Worm (Caenorhabditis elegans): Measurements from ENCODE around the gene T04B8.1.

DNA sequence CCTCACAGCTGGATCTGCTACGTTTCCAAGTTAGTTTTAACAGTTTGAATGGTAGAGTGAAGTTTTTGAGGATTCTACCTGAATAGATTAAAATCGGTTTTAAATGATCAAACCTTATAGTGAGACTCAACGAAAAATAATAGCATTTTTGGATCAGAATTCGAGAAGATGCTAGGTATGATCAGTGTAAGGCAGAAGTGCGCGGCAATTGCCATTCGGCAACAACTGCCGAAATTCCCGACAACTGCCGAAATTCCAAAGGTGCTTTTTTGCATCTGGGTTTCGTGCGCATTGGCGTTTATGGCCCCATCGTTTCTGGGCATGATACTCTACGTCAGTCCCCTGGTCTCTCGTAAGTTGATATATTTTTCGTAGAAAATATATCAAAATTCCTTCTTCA, 49.4 kb downstream of the T04B8.1 start, which contains the start of gene T02H6.6:
- TF ChIP-seq ceh-8 (GFP tag; optimal IDR thresholded peaks at IDR 0.05) (no peak), unc-62 (GFP tag; optimal IDR thresholded peaks at IDR 0.05) (no peak), ceh-88 (GFP tag; IDR thresholded peaks at IDR 0.05) (no peak), ztf-11 (tag; optimal IDR thresholded peaks at IDR 0.05) (no peak), lin-13 (GFP tag; optimal IDR thresholded peaks at IDR 0.05) (no peak), nhr-77 (tag; optimal IDR thresholded peaks at IDR 0.05) (no peak), F16B12.6 (tag; optimal IDR thresholded peaks at IDR 0.05) (no peak), tbx-2 (tag; optimal IDR thresholded peaks at IDR 0.05) (no peak), pqm-1 (tag; optimal IDR thresholded peaks at IDR 0.05) (no peak), nhr-90 (tag; optimal IDR thresholded peaks at IDR 0.05; ENCODE audit: poor library complexity) (no peak), aha-1 (tag; optimal IDR thresholded peaks at IDR 0.05) (no peak), fos-1 (tag; optimal IDR thresholded peaks at IDR 0.05) (no peak), egl-27 (tag; optimal IDR thresholded peaks at IDR 0.05) (no peak), ces-1 (GFP tag; optimal IDR thresholded peaks at IDR 0.05) (no peak)
